Fruit fly (Drosophila melanogaster): ENCODE results near the gene rdgA.

rdgA gene

DNA sequence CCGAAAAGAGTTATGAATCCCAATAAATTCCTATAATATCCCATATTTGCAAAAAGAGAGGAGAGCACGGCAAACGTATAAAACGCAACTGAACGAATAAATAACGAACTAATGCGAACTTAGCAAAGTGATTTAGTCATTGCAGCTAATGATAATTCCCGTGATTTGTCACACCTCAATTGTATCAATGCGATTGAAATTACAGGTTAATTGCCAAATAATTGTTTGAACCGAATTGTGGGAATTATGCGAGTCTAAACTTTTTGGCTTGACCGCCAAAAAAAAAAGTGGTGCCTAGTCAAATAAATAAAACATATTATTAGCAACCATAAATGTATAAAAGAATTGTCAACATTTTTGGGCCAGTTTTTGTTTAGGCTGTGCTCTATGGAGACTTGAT, 77.5 kb downstream of the rdgA start, which contains the start of gene CG12662:
CG12662 (minus strand) TSS at position 101 of the 400 bp plus-strand sequence.
- no peak for TF ChIP-seq Clk (GFP tag; optimal IDR thresholded peaks at IDR 0.05)
- no peak for TF ChIP-seq Mnt (GFP tag; optimal IDR thresholded peaks at IDR 0.05)
- TF ChIP-seq cic (GFP tag; optimal IDR thresholded peaks at IDR 0.05), result no peak
- TF ChIP-seq CG1620 (GFP tag; optimal IDR thresholded peaks at IDR 0.05), result no peak
- TF ChIP-seq Hr96 (GFP tag; optimal IDR thresholded peaks at IDR 0.05), result no peak
- TF ChIP-seq CG12768 (GFP tag; optimal IDR thresholded peaks at IDR 0.05), result no peak
- TF ChIP-seq Crg-1 (GFP tag; optimal IDR thresholded peaks at IDR 0.05), result no peak
- TF ChIP-seq cnc (optimal IDR thresholded peaks at IDR 0.05), result no peak
- no peak for TF ChIP-seq bab1 (GFP tag; optimal IDR thresholded peaks at IDR 0.05)
- no peak for TF ChIP-seq toe (GFP tag; optimal IDR thresholded peaks at IDR 0.05)
- no peak for TF ChIP-seq CG14711 (tag; optimal IDR thresholded peaks at IDR 0.05)
- no peak for TF ChIP-seq ovo (GFP tag; optimal IDR thresholded peaks at IDR 0.05)
- TF ChIP-seq CG5204 (GFP tag; optimal IDR thresholded peaks at IDR 0.05), result no peak
- TF ChIP-seq CG11617 (GFP tag; optimal IDR thresholded peaks at IDR 0.05), result no peak
- TF ChIP-seq CG7045 (GFP tag; optimal IDR thresholded peaks at IDR 0.05), result no peak
- TF ChIP-seq pad (GFP tag; optimal IDR thresholded peaks at IDR 0.05), result no peak
- TF ChIP-seq CG7101 (tag; optimal IDR thresholded peaks at IDR 0.05), result no peak

DNA sequence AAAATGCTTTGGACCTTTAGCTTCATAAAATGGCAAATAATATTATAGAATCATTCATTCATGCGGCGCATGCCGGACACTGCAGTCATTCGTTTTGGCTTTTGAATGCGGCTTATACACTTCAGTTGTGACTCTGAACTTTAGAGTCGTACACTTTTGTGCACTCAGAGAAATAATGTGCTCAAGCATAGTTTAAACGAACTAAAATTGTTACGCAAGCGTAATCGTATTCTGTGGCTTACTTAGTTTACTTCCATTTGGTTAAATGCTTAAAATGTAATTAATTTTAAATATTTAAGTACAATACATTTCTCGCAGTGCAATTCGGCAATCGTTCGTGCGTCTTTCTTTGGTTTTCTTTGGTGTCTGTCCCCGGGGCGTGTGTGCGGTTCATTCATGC, 97.5 kb downstream of the rdgA start:
- TF ChIP-seq cnc (optimal IDR thresholded peaks at IDR 0.05), result no peak
- no peak for TF ChIP-seq tj (GFP tag; optimal IDR thresholded peaks at IDR 0.05)

DNA sequence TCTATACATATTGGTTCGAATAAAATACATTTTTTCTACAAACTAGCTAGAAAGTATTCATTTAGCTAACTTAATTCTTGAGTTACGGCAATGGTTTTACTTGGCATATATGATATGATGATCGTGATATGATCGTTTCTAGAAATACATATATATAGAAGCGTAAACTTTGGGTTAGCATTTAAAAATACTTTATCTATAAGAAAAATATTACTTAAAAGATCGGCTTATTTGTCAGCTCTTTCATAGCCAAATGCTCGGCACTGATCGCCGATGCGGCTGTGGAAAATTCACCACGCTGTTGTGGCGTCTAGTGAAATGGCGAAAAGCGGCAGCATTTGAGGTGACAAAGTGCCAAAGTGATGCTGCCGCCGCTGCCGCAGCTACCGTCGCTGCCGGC, 100.3 kb downstream of the rdgA start:
- TF ChIP-seq Crg-1 (GFP tag; optimal IDR thresholded peaks at IDR 0.05), result no peak
- no peak for TF ChIP-seq Mnt (GFP tag; optimal IDR thresholded peaks at IDR 0.05)
- TF ChIP-seq CG14711 (tag; optimal IDR thresholded peaks at IDR 0.05), result no peak
- TF ChIP-seq tj (GFP tag; optimal IDR thresholded peaks at IDR 0.05), result no peak

DNA sequence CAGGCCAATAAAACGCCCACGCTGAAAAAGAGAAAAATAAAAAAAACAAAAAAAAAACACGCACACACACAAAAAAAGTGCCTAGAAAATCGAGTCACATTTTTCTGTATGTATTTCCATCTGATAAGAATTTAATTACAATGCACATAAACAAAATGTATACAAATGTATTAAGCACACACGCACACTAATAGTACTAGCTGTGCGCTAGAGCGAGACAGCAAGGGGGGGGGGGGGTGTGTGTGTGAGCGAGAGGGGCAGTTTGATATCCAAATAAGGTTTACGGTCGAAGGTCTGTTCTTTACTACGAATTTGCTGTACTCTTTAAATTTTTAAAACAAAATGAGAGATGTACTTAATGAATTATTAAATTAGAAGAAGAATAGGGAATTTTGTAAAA, 105.9 kb downstream of the rdgA start:
- TF ChIP-seq pad (GFP tag; optimal IDR thresholded peaks at IDR 0.05) (no peak), cnc (optimal IDR thresholded peaks at IDR 0.05) (no peak), Clk (GFP tag; optimal IDR thresholded peaks at IDR 0.05) (no peak)

DNA sequence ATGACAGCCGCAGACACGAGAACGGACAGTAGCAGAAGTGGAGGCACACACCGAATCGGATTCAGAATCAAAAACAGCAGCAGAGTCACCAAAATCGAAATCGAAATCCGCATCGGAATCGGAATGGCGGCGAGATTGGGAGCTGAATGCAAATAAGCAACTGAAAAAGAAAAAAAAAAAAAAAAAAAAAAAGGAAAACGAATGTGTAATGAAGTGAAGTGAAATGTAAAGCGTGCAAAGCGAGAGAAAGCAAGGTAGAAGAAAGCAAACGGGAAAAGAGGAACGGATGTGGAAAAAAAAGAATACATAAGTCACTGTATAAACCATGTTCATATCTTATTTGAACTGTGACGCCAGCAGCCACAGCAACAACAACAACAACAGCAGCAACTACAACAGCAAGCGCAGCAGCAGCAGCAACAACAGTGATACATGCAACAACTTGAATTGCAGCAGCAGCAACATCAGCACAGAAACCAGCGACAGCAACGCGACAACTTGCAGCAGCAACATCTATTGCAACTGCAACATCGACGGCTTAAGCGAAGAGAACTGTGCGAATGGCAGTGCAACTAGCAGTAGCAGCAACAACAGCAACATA, 106.6 kb downstream of the rdgA start:
- no peak for TF ChIP-seq CG14711 (tag; optimal IDR thresholded peaks at IDR 0.05)
- no peak for TF ChIP-seq CG11617 (GFP tag; optimal IDR thresholded peaks at IDR 0.05)
- no peak for TF ChIP-seq CG12768 (GFP tag; optimal IDR thresholded peaks at IDR 0.05)
- no peak for TF ChIP-seq CG7101 (tag; optimal IDR thresholded peaks at IDR 0.05)

DNA sequence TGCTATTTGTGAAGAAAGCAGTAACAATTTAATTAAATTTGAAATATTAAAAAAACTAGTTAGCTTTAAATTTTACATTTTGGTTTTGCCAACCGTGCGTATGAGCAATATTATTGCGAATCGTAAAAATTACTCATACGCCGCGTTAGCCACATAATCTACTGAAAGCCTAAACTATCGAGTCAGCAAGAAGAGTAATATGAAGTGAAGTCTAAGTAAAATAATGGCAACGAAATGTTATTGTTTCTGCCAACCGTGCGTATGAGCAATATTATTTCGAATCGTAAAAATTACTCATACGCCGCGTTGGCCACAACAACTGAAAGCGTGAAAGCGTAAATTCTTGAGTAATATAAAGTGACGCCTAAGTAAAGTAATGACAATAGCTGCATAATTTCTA, 113.2 kb downstream of the rdgA start:
- no peak for TF ChIP-seq cnc (optimal IDR thresholded peaks at IDR 0.05)
- TF ChIP-seq Clk (GFP tag; optimal IDR thresholded peaks at IDR 0.05), result no peak
- TF ChIP-seq CG12768 (GFP tag; optimal IDR thresholded peaks at IDR 0.05), result no peak
- no peak for TF ChIP-seq tj (GFP tag; optimal IDR thresholded peaks at IDR 0.05)
- TF ChIP-seq CG7101 (tag; optimal IDR thresholded peaks at IDR 0.05), result no peak
- no peak for TF ChIP-seq CG33017 (tag; optimal IDR thresholded peaks at IDR 0.05)
- no peak for TF ChIP-seq CG14711 (tag; optimal IDR thresholded peaks at IDR 0.05)

DNA sequence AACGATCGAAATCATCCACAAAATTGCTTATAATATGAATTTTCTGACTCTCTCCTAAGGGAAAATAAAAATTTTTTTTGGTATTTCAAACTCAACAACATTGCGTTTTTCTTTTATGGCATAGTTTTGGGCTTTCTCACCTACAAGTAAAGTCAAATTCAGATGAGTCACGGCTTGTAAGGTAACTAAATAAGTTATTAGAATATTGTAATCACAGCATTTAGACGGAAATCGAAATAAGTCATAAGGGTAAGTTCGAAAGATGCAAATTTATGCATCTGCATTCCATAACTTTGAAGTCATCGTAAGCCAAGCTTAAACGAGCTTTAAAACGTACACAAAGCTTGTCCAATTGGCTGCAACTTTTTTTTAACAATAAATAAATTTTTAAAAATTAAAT, 122.5 kb downstream of the rdgA start:
- TF ChIP-seq toe (GFP tag; optimal IDR thresholded peaks at IDR 0.05) (no peak), kay (GFP tag; ENCODE audit: borderline replicate concordance) (peak; percentile 78)

DNA sequence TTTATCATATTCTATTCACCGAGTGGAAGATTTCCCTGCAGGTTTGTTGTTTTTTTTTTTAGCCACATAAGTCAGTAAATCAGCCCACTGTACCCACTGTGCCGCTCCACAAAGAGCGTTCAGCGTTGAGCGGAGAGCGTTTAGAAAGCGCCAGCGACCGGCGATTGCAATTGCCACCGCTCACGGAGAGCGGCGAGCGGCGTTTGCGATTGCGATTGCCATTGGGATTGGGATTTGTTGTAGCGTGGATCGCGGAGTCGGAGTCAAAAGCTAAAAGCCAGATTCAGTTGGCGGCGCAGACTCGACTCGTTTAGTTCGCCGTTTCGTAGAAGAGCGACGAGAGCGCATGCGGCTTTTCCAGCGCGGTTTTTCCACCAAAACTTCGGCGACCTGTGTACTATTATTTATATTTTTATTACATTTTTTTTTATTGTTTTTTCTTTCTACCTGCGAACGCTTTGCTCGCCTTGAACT, 123.1 kb downstream of the rdgA start, which contains the start of gene Nost:
Nost (plus strand) TSS at position 306 of the 474 bp plus-strand sequence.
- TF ChIP-seq Hr96 (GFP tag; optimal IDR thresholded peaks at IDR 0.05) (no peak), Crg-1 (GFP tag; optimal IDR thresholded peaks at IDR 0.05) (no peak), CG5204 (GFP tag; optimal IDR thresholded peaks at IDR 0.05) (no peak), pad (GFP tag; optimal IDR thresholded peaks at IDR 0.05) (no peak), kay (GFP tag; ENCODE audit: borderline replicate concordance) (no peak), CG7101 (tag; optimal IDR thresholded peaks at IDR 0.05) (no peak), CG1620 (GFP tag; optimal IDR thresholded peaks at IDR 0.05) (no peak), toe (GFP tag; optimal IDR thresholded peaks at IDR 0.05) (no peak), Clk (GFP tag; optimal IDR thresholded peaks at IDR 0.05) (no peak), cic (GFP tag; optimal IDR thresholded peaks at IDR 0.05) (peak; percentile 33), Mnt (GFP tag; optimal IDR thresholded peaks at IDR 0.05) (peak; percentile 23), bab1 (GFP tag; optimal IDR thresholded peaks at IDR 0.05) (peak; percentile 27), CG11617 (GFP tag; optimal IDR thresholded peaks at IDR 0.05) (no peak), ovo (GFP tag; optimal IDR thresholded peaks at IDR 0.05) (no peak), CG7045 (GFP tag; optimal IDR thresholded peaks at IDR 0.05) (no peak), CG33017 (tag; optimal IDR thresholded peaks at IDR 0.05) (no peak), CG12768 (GFP tag; optimal IDR thresholded peaks at IDR 0.05) (peak; percentile 13), tj (GFP tag; optimal IDR thresholded peaks at IDR 0.05) (peak; percentile 38), CG14711 (tag; optimal IDR thresholded peaks at IDR 0.05) (no peak), cnc (optimal IDR thresholded peaks at IDR 0.05) (no peak)
